Fruit fly (Drosophila melanogaster): ENCODE measurements around the gene corolla.
A peak's percentile ranks its signal among the peaks of the same experiment; 100 is the strongest.

corolla gene

DNA sequence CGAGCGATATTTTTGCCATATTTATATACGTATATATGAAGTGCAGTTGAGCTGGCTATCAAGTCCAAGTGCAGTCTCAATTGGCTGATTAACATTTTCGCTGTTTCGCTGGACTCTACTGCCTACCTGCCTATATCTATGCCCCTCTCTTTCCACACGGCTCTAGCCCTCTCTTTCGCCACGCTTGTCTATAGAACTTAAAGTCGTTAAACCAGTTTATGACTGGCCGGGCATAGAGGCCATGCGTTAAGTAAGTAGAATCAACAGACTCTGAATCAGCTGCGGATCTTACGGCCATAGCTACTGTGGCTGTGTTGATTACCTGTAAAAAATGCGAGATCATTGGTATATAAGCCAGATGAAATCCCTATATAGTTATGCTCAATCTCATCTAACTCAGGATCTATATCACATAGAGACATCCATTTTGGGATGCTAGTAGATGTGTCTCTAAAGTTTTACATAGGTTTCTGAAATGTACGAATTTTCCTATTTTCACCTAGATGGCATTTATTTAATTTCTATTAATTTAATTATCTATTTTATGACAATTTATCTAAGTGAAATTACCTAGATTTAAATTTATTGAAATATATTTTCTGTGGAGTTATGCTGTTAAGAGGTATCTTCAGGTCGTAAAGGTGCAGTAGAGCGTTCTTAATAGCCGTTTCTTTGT, 50.1 kb downstream of the corolla start (continued):
- TF ChIP-seq Gug (GFP tag; IDR thresholded peaks at IDR 0.05) (0 out of 2 replicates have a peak, but pooled peaks have one; percentile 13), Met (GFP tag; optimal IDR thresholded peaks at IDR 0.05) (peak; percentile 5), CG15336 (GFP tag; IDR thresholded peaks at IDR 0.05) (no peak), CG11294 (GFP tag; IDR thresholded peaks at IDR 0.05) (no peak), CG11762 (GFP tag; optimal IDR thresholded peaks at IDR 0.05; ENCODE audit: insufficient read depth) (peak; percentile 56), CG8319 (GFP tag; optimal IDR thresholded peaks at IDR 0.05) (peak; percentile 18), fd85E (GFP tag; optimal IDR thresholded peaks at IDR 0.05) (no peak), spab (GFP tag; optimal IDR thresholded peaks at IDR 0.05) (peak; percentile 43), CG34406 (GFP tag; optimal IDR thresholded peaks at IDR 0.05) (peak; percentile 40)

DNA sequence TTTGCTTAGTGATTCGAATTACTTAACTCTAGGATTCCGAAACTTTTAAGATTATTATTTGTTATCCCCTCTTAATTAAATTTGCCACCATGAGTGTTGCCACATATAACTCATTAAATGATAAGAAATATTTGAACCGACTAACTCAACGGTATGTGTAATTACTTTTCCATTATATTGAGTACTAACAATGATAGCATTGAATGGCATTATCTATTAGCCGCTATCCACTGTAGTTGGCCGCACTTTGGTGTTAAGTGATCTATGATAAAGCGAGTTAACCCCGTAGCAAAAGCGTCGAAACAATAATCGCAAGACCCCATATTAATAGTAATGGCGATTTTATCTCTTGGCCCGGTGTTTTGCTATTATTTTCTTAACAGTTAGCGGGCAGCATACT, 50.9 kb downstream of the corolla start:
- TF ChIP-seq CG11294 (GFP tag; IDR thresholded peaks at IDR 0.05) (no peak), pdm3 (GFP tag; optimal IDR thresholded peaks at IDR 0.05) (no peak), CG10669 (GFP tag; optimal IDR thresholded peaks at IDR 0.05) (no peak), CG9139 (GFP tag; optimal IDR thresholded peaks at IDR 0.05) (no peak), Lpt (GFP tag; optimal IDR thresholded peaks at IDR 0.05) (no peak), Eip75B (GFP tag; optimal IDR thresholded peaks at IDR 0.05) (no peak), Sox102F (GFP tag; optimal IDR thresholded peaks at IDR 0.05) (no peak), CG16779 (tag; optimal IDR thresholded peaks at IDR 0.05) (no peak), CG3032 (tag; optimal IDR thresholded peaks at IDR 0.05) (no peak), CG8119 (GFP tag; IDR thresholded peaks at IDR 0.05) (no peak), CG3919 (GFP tag; optimal IDR thresholded peaks at IDR 0.05) (no peak), ss (GFP tag; optimal IDR thresholded peaks at IDR 0.05) (no peak), CG7368 (GFP tag; optimal IDR thresholded peaks at IDR 0.05) (no peak)
